In the genomic region with DNA sequence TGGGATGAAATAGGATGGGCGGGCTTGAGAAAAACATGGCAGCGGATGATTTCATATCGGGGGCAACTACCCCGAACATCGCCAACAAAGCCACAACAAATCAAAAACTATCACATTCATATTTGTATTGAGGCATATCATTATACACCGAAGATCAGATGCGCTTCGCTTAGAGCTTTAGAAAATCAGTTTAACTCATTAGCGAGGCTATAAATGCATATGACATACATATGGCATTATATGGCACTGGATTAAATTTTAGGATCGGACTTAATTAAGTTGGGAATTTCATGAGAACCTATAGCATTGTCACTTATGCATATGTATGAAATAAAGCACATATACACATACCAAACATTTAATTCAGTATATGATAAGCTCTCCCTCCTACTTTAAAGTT, we compare ENCODE assay signal across 1 fruit fly cellular context.
TF ChIP-seq lines count a peak whose summit lies in the region.

No protein-coding gene starts in this region.

TF ChIP-seq in whole organism, embryonic, 481 proteins besides CTCF, POLR2A, EP300 and RAD21 (continued from another document):
- TF ChIP-seq Trl (optimal IDR thresholded peaks at IDR 0.05; lab: Kevin White, UChicago) (no peak), Trl (GFP tag; optimal IDR thresholded peaks at IDR 0.05; lab: Kevin White, UChicago) (no peak), CG9609 (GFP tag; optimal IDR thresholded peaks at IDR 0.05; lab: Kevin White, UChicago) (no peak), BtbVII (GFP tag; optimal IDR thresholded peaks at IDR 0.05; lab: Kevin White, UChicago) (no peak), seq (GFP tag; IDR thresholded peaks at IDR 0.05; lab: Robert Waterston, UW) (no peak), CG6854 (GFP tag; optimal IDR thresholded peaks at IDR 0.05; lab: Kevin White, UChicago) (no peak), CG2202 (tag; optimal IDR thresholded peaks at IDR 0.05; lab: Kevin White, UChicago) (no peak), CG18764 (GFP tag; optimal IDR thresholded peaks at IDR 0.05; lab: Kevin White, UChicago) (no peak), CG10274 (GFP tag; optimal IDR thresholded peaks at IDR 0.05; lab: Kevin White, UChicago) (no peak), gsb (GFP tag; IDR thresholded peaks at IDR 0.05; lab: Robert Waterston, UW) (no peak), CG10565 (GFP tag; optimal IDR thresholded peaks at IDR 0.05; lab: Kevin White, UChicago) (no peak), GATAe (GFP tag; conservative IDR thresholded peaks at IDR 0.05; lab: Robert Waterston, UW) (no peak), prd (optimal IDR thresholded peaks at IDR 0.05; lab: Kevin White, UChicago) (no peak), prd (GFP tag; IDR thresholded peaks at IDR 0.05; lab: Robert Waterston, UW) (no peak), CG12942 (GFP tag; optimal IDR thresholded peaks at IDR 0.05; lab: Kevin White, UChicago) (no peak), CG10543 (GFP tag; optimal IDR thresholded peaks at IDR 0.05; lab: Kevin White, UChicago) (no peak), PHDP (tag; optimal IDR thresholded peaks at IDR 0.05; lab: Kevin White, UChicago) (no peak), CG8924 (tag; optimal IDR thresholded peaks at IDR 0.05; lab: Kevin White, UChicago) (no peak), CG3281 (GFP tag; optimal IDR thresholded peaks at IDR 0.05; lab: Kevin White, UChicago) (no peak), CG12391 (tag; optimal IDR thresholded peaks at IDR 0.05; lab: Kevin White, UChicago) (no peak), Med (GFP tag; lab: Kevin White, UChicago) (peak; percentile 58), Aef1 (GFP tag; IDR thresholded peaks at IDR 0.05; lab: Robert Waterston, UW) (no peak), Dek (tag; optimal IDR thresholded peaks at IDR 0.05; lab: Kevin White, UChicago) (no peak), ac (GFP tag; optimal IDR thresholded peaks at IDR 0.05; lab: Kevin White, UChicago) (no peak), Hey (tag; optimal IDR thresholded peaks at IDR 0.05; lab: Kevin White, UChicago) (no peak), otp (GFP tag; IDR thresholded peaks at IDR 0.05; lab: Robert Waterston, UW) (no peak), aop (GFP tag; IDR thresholded peaks at IDR 0.05; lab: Robert Waterston, UW) (no peak), chif (GFP tag; optimal IDR thresholded peaks at IDR 0.05; lab: Kevin White, UChicago) (no peak), Camta (GFP tag; optimal IDR thresholded peaks at IDR 0.05; lab: Kevin White, UChicago) (no peak), CG18599 (GFP tag; optimal IDR thresholded peaks at IDR 0.05; lab: Kevin White, UChicago) (peak; percentile 23), amos (GFP tag; IDR thresholded peaks at IDR 0.05; lab: Robert Waterston, UW; ENCODE audit: partially characterized antibody) (no peak), CG4424 (GFP tag; optimal IDR thresholded peaks at IDR 0.05; lab: Kevin White, UChicago) (no peak), slp2 (GFP tag; optimal IDR thresholded peaks at IDR 0.05; lab: Kevin White, UChicago) (no peak), toy (GFP tag; IDR thresholded peaks at IDR 0.05; lab: Robert Waterston, UW) (no peak), CG10654 (GFP tag; optimal IDR thresholded peaks at IDR 0.05; lab: Kevin White, UChicago) (no peak), CG14965 (GFP tag; optimal IDR thresholded peaks at IDR 0.05; lab: Kevin White, UChicago; ENCODE audit: borderline replicate concordance) (no peak), CG31441 (GFP tag; IDR thresholded peaks at IDR 0.05; lab: Robert Waterston, UW) (no peak)
